Worm (Caenorhabditis elegans): ENCODE measurements around the gene F19G12.1.

- TF ChIP-seq him-1 (tag; optimal IDR thresholded peaks at IDR 0.05) (no peak), dao-5 (tag; optimal IDR thresholded peaks at IDR 0.05) (no peak)
These were observed 13.9 kb upstream of the F19G12.1 start, which contains the start of the genes F19G12.4 and F19G12.8 for ce11 chrX:1416776-1417354.

Measured in whole organism, L4/young adult.